Fruit fly (Drosophila melanogaster) whole organism, prepupa: ENCODE results near the gene Hmbs.

ENCODE experiments used
- Blimp-1 ChIP-seq: fragments of 200-800 bp; sonication (Bioruptor generic); optimal IDR thresholded peaks from 3 replicates; lab custom pipeline; 2017; ENCODE audit warnings: missing biosample characterization, missing genetic modification characterization, mild to moderate bottlenecking, moderate library complexity, missing genetic modification reagents
- CG11294 ChIP-seq: fragments of 200-800 bp; sonication (Bioruptor generic); IDR thresholded peaks from 2 replicates; pipeline ENCODE4 v1.3.6; 2022; ENCODE audit warnings: missing biosample characterization, missing genetic modification characterization
- CG11762 ChIP-seq: fragments of 200-800 bp; sonication (Bioruptor generic); optimal IDR thresholded peaks from 3 replicates; lab custom pipeline; 2016; ENCODE audit warnings: missing biosample characterization, missing genetic modification characterization; ENCODE audit not compliant: insufficient read depth
- CG11902 ChIP-seq: fragments of 200-800 bp; sonication (Bioruptor generic); optimal IDR thresholded peaks from 3 replicates; lab custom pipeline; 2016; ENCODE audit warnings: missing biosample characterization, missing genetic modification characterization
- CG15336 ChIP-seq: fragments of 200-800 bp; sonication (Bioruptor generic); IDR thresholded peaks from 2 replicates; pipeline ENCODE4 v1.3.6; 2022; ENCODE audit warnings: missing biosample characterization, missing genetic modification characterization
- CG3032 ChIP-seq: fragments of 200-800 bp; optimal IDR thresholded peaks from 2 replicates; lab custom pipeline; 2019; ENCODE audit warnings: missing biosample characterization, mild to moderate bottlenecking, missing genetic modification characterization, moderate library complexity
- CG31627 ChIP-seq: fragments of 200-800 bp; sonication (Bioruptor generic); optimal IDR thresholded peaks from 3 replicates; lab custom pipeline; 2016; ENCODE audit warnings: missing biosample characterization, missing genetic modification characterization
- CG32006 ChIP-seq: fragments of 200-800 bp; sonication (Bioruptor generic); optimal IDR thresholded peaks from 3 replicates; lab custom pipeline; 2017; ENCODE audit warnings: missing biosample characterization, mild to moderate bottlenecking, missing genetic modification characterization
- CG34406 ChIP-seq: fragments of 200-800 bp; sonication (Bioruptor generic); optimal IDR thresholded peaks from 3 replicates; lab custom pipeline; 2016; ENCODE audit warnings: missing biosample characterization, missing genetic modification characterization
- CG3919 ChIP-seq: fragments of 200-800 bp; sonication (Bioruptor generic); optimal IDR thresholded peaks from 3 replicates; lab custom pipeline; 2016; ENCODE audit warnings: missing biosample characterization, missing genetic modification characterization
- CG6163 ChIP-seq: fragments of 200-800 bp; sonication (Bioruptor generic); IDR thresholded peaks from 3 replicates; pipeline ENCODE4 v1.3.6; 2022; ENCODE audit warnings: missing biosample characterization, missing genetic modification characterization
- CG6276 ChIP-seq: fragments of 200-800 bp; sonication (Bioruptor generic); optimal IDR thresholded peaks from 2 replicates; lab custom pipeline; 2017; ENCODE audit warnings: missing biosample characterization, mild to moderate bottlenecking, missing genetic modification characterization
- CG8632 ChIP-seq: fragments of 200-800 bp; sonication (Bioruptor generic); optimal IDR thresholded peaks from 3 replicates; lab custom pipeline; 2016; ENCODE audit warnings: missing biosample characterization, missing genetic modification characterization
- Eip75B ChIP-seq: fragments of 200-800 bp; sonication (Bioruptor generic); optimal IDR thresholded peaks from 3 replicates; lab custom pipeline; 2016; ENCODE audit warnings: missing biosample characterization, missing genetic modification characterization
- Eip78C ChIP-seq: fragments of 200-800 bp; sonication (Bioruptor generic); peaks from one replicate; lab custom pipeline; 2016; ENCODE audit warnings: missing biosample characterization, missing genetic modification characterization
- Ets96B ChIP-seq: fragments of 200-800 bp; optimal IDR thresholded peaks from 2 replicates; lab custom pipeline; 2019; ENCODE audit warnings: missing biosample characterization, mild to moderate bottlenecking, missing genetic modification characterization, moderate library complexity
- Gug ChIP-seq: fragments of 200-800 bp; sonication (Bioruptor generic); IDR thresholded peaks from 2 replicates; pipeline ENCODE4 v1.3.6; 2022; ENCODE audit warnings: missing biosample characterization, missing genetic modification characterization
- Hr39 ChIP-seq: fragments of 200-800 bp; sonication (Bioruptor generic); optimal IDR thresholded peaks from 2 replicates; lab custom pipeline; 2016; ENCODE audit warnings: missing biosample characterization, missing genetic modification characterization
- Hr4 ChIP-seq: fragments of 200-800 bp; sonication (Bioruptor generic); optimal IDR thresholded peaks from 3 replicates; lab custom pipeline; 2016; ENCODE audit warnings: missing biosample characterization, missing genetic modification characterization
- Met ChIP-seq: fragments of 200-800 bp; sonication (Bioruptor generic); optimal IDR thresholded peaks from 3 replicates; lab custom pipeline; 2016; ENCODE audit warnings: missing biosample characterization, missing genetic modification characterization
- OdsH ChIP-seq: fragments of 200-800 bp; sonication (Bioruptor generic); optimal IDR thresholded peaks from 3 replicates; lab custom pipeline; 2016; ENCODE audit warnings: missing biosample characterization, missing genetic modification characterization
- Smox ChIP-seq: fragments of 200-800 bp; sonication (Bioruptor generic); optimal IDR thresholded peaks from 3 replicates; lab custom pipeline; 2016; ENCODE audit warnings: missing biosample characterization, missing genetic modification characterization
- Sox102F ChIP-seq: fragments of 200-800 bp; sonication (Bioruptor generic); optimal IDR thresholded peaks from 2 replicates; lab custom pipeline; 2016; ENCODE audit warnings: missing biosample characterization, mild to moderate bottlenecking, missing genetic modification characterization
- Sox14 ChIP-seq: fragments of 200-800 bp; sonication (Bioruptor generic); optimal IDR thresholded peaks from 3 replicates; lab custom pipeline; 2016; ENCODE audit warnings: missing biosample characterization, missing genetic modification characterization
- achi ChIP-seq: fragments of 200-800 bp; sonication (Bioruptor generic); optimal IDR thresholded peaks from 3 replicates; lab custom pipeline; 2016; ENCODE audit warnings: missing biosample characterization, missing genetic modification characterization
- acj6 ChIP-seq: fragments of 200-800 bp; sonication (Bioruptor generic); optimal IDR thresholded peaks from 3 replicates; lab custom pipeline; 2016; ENCODE audit warnings: missing biosample characterization, missing genetic modification characterization
- cyc ChIP-seq: fragments of 200-800 bp; sonication (Bioruptor generic); optimal IDR thresholded peaks from 3 replicates; lab custom pipeline; 2016; ENCODE audit warnings: missing biosample characterization, missing genetic modification characterization
- dsx ChIP-seq: fragments of 200-800 bp; optimal IDR thresholded peaks from 3 replicates; lab custom pipeline; 2019; ENCODE audit warnings: missing biosample characterization, mild to moderate bottlenecking, missing genetic modification characterization, moderate library complexity; ENCODE audit not compliant: poor library complexity, severe bottlenecking
- eg ChIP-seq: fragments of 200-800 bp; sonication (Bioruptor generic); IDR thresholded peaks from 3 replicates; pipeline ENCODE4 v1.3.6; 2022; ENCODE audit warnings: missing biosample characterization, missing genetic modification characterization
- esn ChIP-seq: fragments of 200-800 bp; sonication (Bioruptor generic); optimal IDR thresholded peaks from 2 replicates; lab custom pipeline; 2016; ENCODE audit warnings: missing biosample characterization, mild to moderate bottlenecking, missing genetic modification characterization, moderate library complexity
- fd85E ChIP-seq: fragments of 200-800 bp; sonication (Bioruptor generic); optimal IDR thresholded peaks from 3 replicates; lab custom pipeline; 2016; ENCODE audit warnings: missing biosample characterization, missing genetic modification characterization
- lz ChIP-seq: fragments of 200-800 bp; sonication (Bioruptor generic); optimal IDR thresholded peaks from 3 replicates; lab custom pipeline; 2016; ENCODE audit warnings: missing biosample characterization, missing genetic modification characterization
- net ChIP-seq: fragments of 200-800 bp; sonication (Bioruptor generic); optimal IDR thresholded peaks from 3 replicates; lab custom pipeline; 2016; ENCODE audit warnings: missing biosample characterization, missing genetic modification characterization
- pdm3 ChIP-seq: fragments of 200-800 bp; sonication (Bioruptor generic); optimal IDR thresholded peaks from 3 replicates; lab custom pipeline; 2016; ENCODE audit warnings: missing biosample characterization, missing genetic modification characterization
- salr ChIP-seq, 2 experiments: fragments of 200-800 bp; sonication (Bioruptor generic); optimal IDR thresholded peaks; 3 replicates each; lab custom pipeline; 2016 to 2018; ENCODE audit warnings: missing biosample characterization in 2 of 2, missing genetic modification characterization in 2 of 2, mild to moderate bottlenecking in 1 of 2
- svp ChIP-seq: fragments of 200-800 bp; sonication (Bioruptor generic); peaks from one replicate; lab custom pipeline; 2016; ENCODE audit warnings: missing biosample characterization, missing genetic modification characterization
- topi ChIP-seq: fragments of 200-800 bp; sonication (Bioruptor generic); optimal IDR thresholded peaks from 3 replicates; lab custom pipeline; 2016; ENCODE audit warnings: missing biosample characterization, missing genetic modification characterization
- vri ChIP-seq: fragments of 200-800 bp; sonication (Bioruptor generic); optimal IDR thresholded peaks from 3 replicates; lab custom pipeline; 2016; ENCODE audit warnings: missing biosample characterization, mild to moderate bottlenecking, missing genetic modification characterization

Hmbs gene

dm6 chr3L:1350924-1351215 is 16.2 kb downstream of the Hmbs start, which contains the start of gene CG9166:
Gene CG9166 (plus strand): TSS chr3L:1351116.
- TF ChIP-seq CG34406 (no peak), CG11902 (no peak), pdm3 (GFP tag; lab: Kevin White, UChicago) (no peak), CG11762 (GFP tag; lab: Kevin White, UChicago) (no peak)

dm6 chr3L:1352065-1352464 is 17.4 kb downstream of the Hmbs start:
- TF ChIP-seq eg = peak; percentile 18; the same call in 1 of the 3 replicates
- TF ChIP-seq pdm3 (GFP tag; lab: Kevin White, UChicago) = peak; percentile 33
- TF ChIP-seq CG11294 = no peak
- TF ChIP-seq Eip78C (GFP tag; lab: Kevin White, UChicago) = peak; percentile 83
- TF ChIP-seq salr (GFP tag; optimal IDR thresholded peaks at IDR 0.05; lab: Kevin White, UChicago) = peak in 1 of 2 experiments; percentile 28
- TF ChIP-seq Met (GFP tag; lab: Kevin White, UChicago) = peak; percentile 8
- TF ChIP-seq achi (GFP tag; lab: Kevin White, UChicago) = peak; percentile 49
- peak; percentile 1 for TF ChIP-seq vri
- TF ChIP-seq Smox (GFP tag; lab: Kevin White, UChicago) = peak; percentile 40
- TF ChIP-seq svp (GFP tag; lab: Kevin White, UChicago) = peak; percentile 77
- TF ChIP-seq CG8632 (GFP tag; lab: Kevin White, UChicago) = no peak
- TF ChIP-seq Hr39 (GFP tag; lab: Kevin White, UChicago) = peak; percentile 45
- TF ChIP-seq CG6163 (GFP tag; lab: Robert Waterston, UW) = no peak
- TF ChIP-seq cyc (GFP tag; lab: Kevin White, UChicago) = peak; percentile 42
- TF ChIP-seq OdsH (GFP tag; lab: Kevin White, UChicago) = peak; percentile 24
- TF ChIP-seq topi (GFP tag; lab: Kevin White, UChicago) = peak; percentile 36
- TF ChIP-seq CG3032 (tag; lab: Kevin White, UChicago) = no peak
- peak; percentile 21 for TF ChIP-seq acj6
- peak; percentile 46 for TF ChIP-seq lz (GFP tag; lab: Kevin White, UChicago)
- TF ChIP-seq Gug (GFP tag; lab: Robert Waterston, UW) = no peak
- TF ChIP-seq CG15336 = peak; percentile 19; the same call in 1 of the 2 replicates
- peak; percentile 6 for TF ChIP-seq dsx
- TF ChIP-seq esn (GFP tag; lab: Kevin White, UChicago) = peak; percentile 49
- TF ChIP-seq CG3919 = peak; percentile 34
- TF ChIP-seq Sox14 (GFP tag; lab: Kevin White, UChicago) = peak; percentile 49
- peak; percentile 43 for TF ChIP-seq CG31627 (GFP tag; lab: Kevin White, UChicago)
- peak; percentile 13 for TF ChIP-seq Sox102F (GFP tag; lab: Kevin White, UChicago)
- no peak for TF ChIP-seq Blimp-1 (GFP tag; lab: Kevin White, UChicago)

- TF ChIP-seq Met (GFP tag; lab: Kevin White, UChicago) = no peak
- no peak for TF ChIP-seq fd85E
- no peak for TF ChIP-seq Smox (GFP tag; lab: Kevin White, UChicago)
- TF ChIP-seq eg = no peak
- TF ChIP-seq CG6163 (GFP tag; lab: Robert Waterston, UW) = no peak
- TF ChIP-seq CG32006 (GFP tag; lab: Kevin White, UChicago) = no peak
- no peak for TF ChIP-seq CG34406
- TF ChIP-seq cyc (GFP tag; lab: Kevin White, UChicago) = no peak
- no peak for TF ChIP-seq Eip75B (GFP tag; lab: Kevin White, UChicago)
- TF ChIP-seq net = no peak
- no peak for TF ChIP-seq Ets96B
- no peak for TF ChIP-seq Hr4 (GFP tag; lab: Kevin White, UChicago)
- no peak for TF ChIP-seq CG8632 (GFP tag; lab: Kevin White, UChicago)
- TF ChIP-seq esn (GFP tag; lab: Kevin White, UChicago) = no peak
- TF ChIP-seq CG6276 = no peak
- no peak for TF ChIP-seq acj6
- no peak for TF ChIP-seq pdm3 (GFP tag; lab: Kevin White, UChicago)
- no peak for TF ChIP-seq Blimp-1 (GFP tag; lab: Kevin White, UChicago)
- no peak for TF ChIP-seq topi (GFP tag; lab: Kevin White, UChicago)
- TF ChIP-seq Sox14 (GFP tag; lab: Kevin White, UChicago) = no peak
Observed at dm6 chr3L:1354214-1354613, 19.5 kb downstream of the Hmbs start.
